Fruit fly (Drosophila melanogaster): ENCODE results near the gene Nup133.

The Nup133 gene

dm6 chr3R:22717863-22718262 lies 27.5 kb downstream of the Nup133 start (continued):
- TF ChIP-seq CG6683 (GFP tag; optimal IDR thresholded peaks at IDR 0.05), result no peak
- no peak for TF ChIP-seq CG32767 (GFP tag; IDR thresholded peaks at IDR 0.05)
- no peak for TF ChIP-seq NFAT (GFP tag; IDR thresholded peaks at IDR 0.05)
- no peak for TF ChIP-seq lov (optimal IDR thresholded peaks at IDR 0.05)
- TF ChIP-seq lov (GFP tag; IDR thresholded peaks at IDR 0.05), result no peak
- 0 out of 2 replicates have a peak, but pooled peaks have one; percentile 7 for TF ChIP-seq seq (GFP tag; IDR thresholded peaks at IDR 0.05)
- TF ChIP-seq Ada2b (GFP tag; IDR thresholded peaks at IDR 0.05), result no peak
- TF ChIP-seq Elba2 (GFP tag; optimal IDR thresholded peaks at IDR 0.05), result no peak
- no peak for TF ChIP-seq tap (tag; optimal IDR thresholded peaks at IDR 0.05)
- no peak for TF ChIP-seq exex (tag; optimal IDR thresholded peaks at IDR 0.05)
- TF ChIP-seq CG14860 (GFP tag; IDR thresholded peaks at IDR 0.05; ENCODE audit: partially characterized antibody), result no peak
- no peak for TF ChIP-seq Sin3A (optimal IDR thresholded peaks at IDR 0.05)
- TF ChIP-seq CG13296 (GFP tag; optimal IDR thresholded peaks at IDR 0.05), result no peak
- no peak for TF ChIP-seq dmrt99B (tag; optimal IDR thresholded peaks at IDR 0.05)
- TF ChIP-seq corto (GFP tag; optimal IDR thresholded peaks at IDR 0.05), result no peak
- TF ChIP-seq pros (GFP tag; optimal IDR thresholded peaks at IDR 0.05), result peak; percentile 94
- TF ChIP-seq CG33213 (GFP tag; optimal IDR thresholded peaks at IDR 0.05), result no peak
- no peak for TF ChIP-seq CG16813 (GFP tag; IDR thresholded peaks at IDR 0.05; ENCODE audit: partially characterized antibody)
- no peak for TF ChIP-seq jing (GFP tag; optimal IDR thresholded peaks at IDR 0.05)
- no peak for TF ChIP-seq CG6689 (GFP tag; IDR thresholded peaks at IDR 0.05)
- no peak for TF ChIP-seq CG12299 (tag; optimal IDR thresholded peaks at IDR 0.05)
- no peak for TF ChIP-seq klu (GFP tag; IDR thresholded peaks at IDR 0.05)
- peak; percentile 9 for TF ChIP-seq twi (tag; optimal IDR thresholded peaks at IDR 0.05)

dm6 chr3R:22718401-22718800 lies 28.0 kb downstream of the Nup133 start:
- TF ChIP-seq sens (GFP tag) (peak; percentile 57), CG2199 (GFP tag; IDR thresholded peaks at IDR 0.05) (no peak)

- TF ChIP-seq danr (GFP tag; IDR thresholded peaks at IDR 0.05), result no peak
- no peak for TF ChIP-seq slp2 (GFP tag; optimal IDR thresholded peaks at IDR 0.05)
- peak; percentile 94 for TF ChIP-seq D19A (tag; optimal IDR thresholded peaks at IDR 0.05)
- no peak for TF ChIP-seq klu (GFP tag; IDR thresholded peaks at IDR 0.05)
- no peak for TF ChIP-seq Bgb (GFP tag; IDR thresholded peaks at IDR 0.05; ENCODE audit: partially characterized antibody)
- TF ChIP-seq Nf-YC (tag; optimal IDR thresholded peaks at IDR 0.05), result no peak
- no peak for TF ChIP-seq ken (GFP tag; IDR thresholded peaks at IDR 0.05)
- TF ChIP-seq lilli (GFP tag; optimal IDR thresholded peaks at IDR 0.05), result no peak
- TF ChIP-seq zfh2 (GFP tag; optimal IDR thresholded peaks at IDR 0.05), result no peak
- no peak for TF ChIP-seq bab2 (GFP tag; optimal IDR thresholded peaks at IDR 0.05)
- no peak for TF ChIP-seq Ravus (GFP tag; IDR thresholded peaks at IDR 0.05)
- TF ChIP-seq fd102C (GFP tag; optimal IDR thresholded peaks at IDR 0.05), result no peak
- TF ChIP-seq zen (tag; optimal IDR thresholded peaks at IDR 0.05), result no peak
- TF ChIP-seq Stat92E (GFP tag; optimal IDR thresholded peaks at IDR 0.05), result no peak
- TF ChIP-seq ab (GFP tag; optimal IDR thresholded peaks at IDR 0.05), result no peak
- TF ChIP-seq prd (optimal IDR thresholded peaks at IDR 0.05), result no peak
- no peak for TF ChIP-seq prd (GFP tag; IDR thresholded peaks at IDR 0.05)
- no peak for TF ChIP-seq bowl (GFP tag; IDR thresholded peaks at IDR 0.05)
- no peak for TF ChIP-seq NK7.1 (GFP tag; optimal IDR thresholded peaks at IDR 0.05)
- TF ChIP-seq p53 (GFP tag; optimal IDR thresholded peaks at IDR 0.05), result no peak
- no peak for TF ChIP-seq mld (GFP tag; IDR thresholded peaks at IDR 0.05; ENCODE audit: partially characterized antibody)
- TF ChIP-seq CG18476 (GFP tag; optimal IDR thresholded peaks at IDR 0.05), result no peak
- TF ChIP-seq Dip2 (GFP tag; IDR thresholded peaks at IDR 0.05), result no peak
- no peak for TF ChIP-seq amos (GFP tag; IDR thresholded peaks at IDR 0.05; ENCODE audit: partially characterized antibody)
- no peak for TF ChIP-seq gt (GFP tag; IDR thresholded peaks at IDR 0.05)
- TF ChIP-seq Nf-YA (GFP tag; IDR thresholded peaks at IDR 0.05), result no peak
- no peak for TF ChIP-seq CkIIα-i1 (GFP tag; IDR thresholded peaks at IDR 0.05)
These were observed 28.7 kb downstream of the Nup133 start for dm6 chr3R:22718937-22719606.
